Worm (Caenorhabditis elegans): ENCODE measurements around the gene enri-2.

ce11 chrX:14557936-14558554 is 12.4 kb downstream of the enri-2 start, which contains the start of gene nhr-3:
- TF ChIP-seq ceh-43 (GFP tag; optimal IDR thresholded peaks at IDR 0.05) (no peak), tbx-8 (GFP tag; optimal IDR thresholded peaks at IDR 0.05) (no peak), nhr-28 (tag; optimal IDR thresholded peaks at IDR 0.05) (no peak), ztf-11 (tag; optimal IDR thresholded peaks at IDR 0.05) (no peak), blmp-1 (tag; optimal IDR thresholded peaks at IDR 0.05) (peak; percentile 36), elt-1 (tag; optimal IDR thresholded peaks at IDR 0.05; ENCODE audit: borderline replicate concordance, insufficient read depth) (peak; percentile 82), flh-1 (GFP tag; optimal IDR thresholded peaks at IDR 0.05) (no peak), nhr-237 (tag; optimal IDR thresholded peaks at IDR 0.05) (no peak), elt-3 (tag; optimal IDR thresholded peaks at IDR 0.05) (peak; percentile 36), mab-5 (tag; optimal IDR thresholded peaks at IDR 0.05) (no peak), unc-39 (tag; optimal IDR thresholded peaks at IDR 0.05) (no peak), lin-32 (GFP tag; optimal IDR thresholded peaks at IDR 0.05) (no peak), snpc-4 (tag; optimal IDR thresholded peaks at IDR 0.05) (no peak)

Data from whole organism, mixed stage, embryonic.